Worm (Caenorhabditis elegans) whole organism, L4/young adult: ENCODE data around the gene rpb-8.

ENCODE experiments used
- W03F9.2 ChIP-seq: fragments of 150-350 bp; optimal IDR thresholded peaks from 2 replicates; lab custom pipeline; 2014; ENCODE audit warnings: missing biosample characterization, missing genetic modification characterization
- dao-5 ChIP-seq: sonication (generic microtip); optimal IDR thresholded peaks from 2 replicates; lab custom pipeline; 2016; ENCODE audit warnings: missing genotype, missing genetic modification characterization, moderate library complexity, missing compliant biosample characterization
- him-1 ChIP-seq: sonication (generic microtip); optimal IDR thresholded peaks from 2 replicates; lab custom pipeline; 2016; ENCODE audit warnings: missing genotype, missing genetic modification reagents, missing genetic modification characterization, missing compliant biosample characterization

DNA sequence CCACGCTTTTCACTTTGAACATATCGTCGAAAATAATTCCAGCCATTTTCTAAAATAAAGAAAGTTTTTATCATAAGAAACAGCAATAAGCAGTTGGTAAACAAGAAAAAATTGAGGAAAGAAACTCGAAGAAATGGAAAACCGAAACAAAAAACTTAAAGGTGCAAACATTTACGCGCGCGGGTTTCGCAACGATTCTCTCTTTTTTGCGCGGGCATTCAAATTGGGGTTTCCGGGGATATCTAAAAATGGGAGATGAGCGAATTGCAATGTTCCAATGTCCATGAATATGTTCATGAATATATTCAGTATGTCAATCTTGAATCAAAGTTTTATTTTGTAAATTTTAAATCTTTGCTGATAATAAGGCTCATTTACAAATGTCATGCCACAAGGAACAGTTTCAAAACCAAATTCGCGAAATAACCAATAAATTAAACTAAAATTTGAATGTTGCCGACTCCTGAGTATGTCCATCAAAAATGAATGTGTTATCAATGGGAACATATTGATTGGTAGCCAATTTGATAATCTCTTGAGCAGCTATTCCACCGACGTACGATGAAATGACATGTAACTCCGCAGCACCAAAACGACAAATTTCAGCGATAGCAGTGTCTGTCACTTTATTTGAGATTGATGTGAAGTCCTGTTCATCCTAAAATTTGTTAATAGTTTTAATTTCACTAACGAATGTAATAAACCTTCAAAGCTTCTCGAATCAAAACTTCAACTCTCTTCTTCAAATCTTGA lies at the start of gene rpb-8:
- TF ChIP-seq W03F9.2 (tag; lab: Kevin White, UChicago), result peak; percentile 60
- TF ChIP-seq dao-5 (tag; lab: Kevin White, UChicago), result no peak
- no peak for TF ChIP-seq him-1 (tag; lab: Kevin White, UChicago)
